Fruit fly (Drosophila melanogaster): Measurements from ENCODE around the gene Set.

Gene Set

dm6 chr3R:15277926-15278869, 14.8 kb downstream of the Set start, which contains the start of the genes MRG15 and Tm1 (continued):
- TF ChIP-seq chinmo (GFP tag; IDR thresholded peaks at IDR 0.05; ENCODE audit: partially characterized antibody), result peak; percentile 65; the same call in 1 of the 4 replicates
- TF ChIP-seq caup (GFP tag; optimal IDR thresholded peaks at IDR 0.05; ENCODE audit: severe bottlenecking), result no peak
- no peak for TF ChIP-seq cg (GFP tag; optimal IDR thresholded peaks at IDR 0.05)
- no peak for TF ChIP-seq Fer2 (tag; optimal IDR thresholded peaks at IDR 0.05)
- TF ChIP-seq CG16815 (GFP tag; optimal IDR thresholded peaks at IDR 0.05), result no peak
- no peak for TF ChIP-seq Neu2 (GFP tag; optimal IDR thresholded peaks at IDR 0.05; ENCODE audit: borderline replicate concordance)
- TF ChIP-seq chif (GFP tag; optimal IDR thresholded peaks at IDR 0.05), result no peak
- no peak for TF ChIP-seq TFAM (GFP tag; optimal IDR thresholded peaks at IDR 0.05)
- no peak for TF ChIP-seq fd102C (GFP tag; optimal IDR thresholded peaks at IDR 0.05)
- peak; percentile 43; the same call in 1 of the 3 replicates for TF ChIP-seq mld (GFP tag; IDR thresholded peaks at IDR 0.05; ENCODE audit: partially characterized antibody)
- no peak for TF ChIP-seq CG12155 (GFP tag; optimal IDR thresholded peaks at IDR 0.05)

dm6 chr3R:15280619-15281334, 17.4 kb downstream of the Set start:
- TF ChIP-seq Lim3 (GFP tag; IDR thresholded peaks at IDR 0.05) (no peak), stc (GFP tag; IDR thresholded peaks at IDR 0.05) (no peak; the same call in 1 of the 2 replicates), eve (GFP tag; optimal IDR thresholded peaks at IDR 0.05) (no peak), tna (GFP tag; IDR thresholded peaks at IDR 0.05; ENCODE audit: partially characterized antibody) (no peak), ab (GFP tag; optimal IDR thresholded peaks at IDR 0.05) (no peak), CG17385 (GFP tag; optimal IDR thresholded peaks at IDR 0.05) (peak; percentile 51), knrl (GFP tag; IDR thresholded peaks at IDR 0.05; ENCODE audit: partially characterized antibody) (no peak), CG16815 (GFP tag; optimal IDR thresholded peaks at IDR 0.05) (peak; percentile 73), CG18262 (tag; optimal IDR thresholded peaks at IDR 0.05) (peak; percentile 92), MESR4 (GFP tag; optimal IDR thresholded peaks at IDR 0.05) (no peak), CG12391 (tag; optimal IDR thresholded peaks at IDR 0.05) (peak; percentile 80), sna (GFP tag; IDR thresholded peaks at IDR 0.05; ENCODE audit: partially characterized antibody) (no peak), CG6791 (GFP tag; IDR thresholded peaks at IDR 0.05; ENCODE audit: partially characterized antibody) (no peak), TFAM (GFP tag; optimal IDR thresholded peaks at IDR 0.05) (no peak), CG4854 (GFP tag; optimal IDR thresholded peaks at IDR 0.05) (no peak), CG7372 (GFP tag; IDR thresholded peaks at IDR 0.05) (0 out of 2 replicates have a peak, but pooled peaks have one; percentile 25), grau (tag; optimal IDR thresholded peaks at IDR 0.05) (peak; percentile 80), gfzf (GFP tag; optimal IDR thresholded peaks at IDR 0.05) (no peak), Xrp1 (GFP tag; IDR thresholded peaks at IDR 0.05) (peak; percentile 55; the same call in 1 of the 2 replicates), CG4617 (GFP tag; optimal IDR thresholded peaks at IDR 0.05; ENCODE audit: borderline replicate concordance) (no peak), CG1602 (GFP tag; optimal IDR thresholded peaks at IDR 0.05) (peak; percentile 78), seq (GFP tag; IDR thresholded peaks at IDR 0.05) (no peak), CG13123 (GFP tag; optimal IDR thresholded peaks at IDR 0.05) (peak; percentile 13), onecut (GFP tag; IDR thresholded peaks at IDR 0.05) (peak; percentile 11; the same call in 1 of the 2 replicates), CG4820 (GFP tag; optimal IDR thresholded peaks at IDR 0.05) (peak; percentile 75), lbe (GFP tag; optimal IDR thresholded peaks at IDR 0.05) (peak; percentile 42), esg (GFP tag; conservative IDR thresholded peaks at IDR 0.05) (no peak), CG18764 (GFP tag; optimal IDR thresholded peaks at IDR 0.05) (peak; percentile 55), oc (tag; optimal IDR thresholded peaks at IDR 0.05) (peak; percentile 27), CG34422 (GFP tag; IDR thresholded peaks at IDR 0.05) (0 out of 3 replicates have a peak, but pooled peaks have one; percentile 23), CG2202 (tag; optimal IDR thresholded peaks at IDR 0.05) (peak; percentile 67), CHES-1-like (GFP tag; optimal IDR thresholded peaks at IDR 0.05) (no peak), Elba2 (GFP tag; optimal IDR thresholded peaks at IDR 0.05) (no peak), klu (GFP tag; IDR thresholded peaks at IDR 0.05) (no peak), tin (GFP tag; optimal IDR thresholded peaks at IDR 0.05) (peak; percentile 71)

Measured in whole organism, embryonic.